Worm (Caenorhabditis elegans) whole organism, L3 larva: ENCODE data around the gene inx-3.

Experiments used
- R02D3.7 ChIP-seq: fragments of 150-350 bp; optimal IDR thresholded peaks from 2 replicates; lab custom pipeline; 2014; ENCODE audit warnings: missing biosample characterization, missing genetic modification characterization
- ZK546.5 ChIP-seq: sonication (generic microtip); optimal IDR thresholded peaks from 2 replicates; lab custom pipeline; 2017; ENCODE audit warnings: missing biosample characterization, missing genetic modification characterization
- ceh-82 ChIP-seq: fragments of 150-350 bp; optimal IDR thresholded peaks from 2 replicates; lab custom pipeline; 2014; ENCODE audit warnings: missing biosample characterization, missing genetic modification characterization
- egl-5 ChIP-seq: fragments of 150-350 bp; optimal IDR thresholded peaks from 2 replicates; lab custom pipeline; 2017; ENCODE audit warnings: missing biosample characterization, missing genetic modification reagents, missing genetic modification characterization, inconsistent platforms
- fos-1 ChIP-seq: fragments of 150-350 bp; optimal IDR thresholded peaks from 2 replicates; lab custom pipeline; 2014; ENCODE audit warnings: missing biosample characterization, missing genetic modification characterization
- nhr-237 ChIP-seq: fragments of 150-350 bp; optimal IDR thresholded peaks from 2 replicates; lab custom pipeline; 2014; ENCODE audit warnings: missing biosample characterization, missing genetic modification characterization
- pha-4 ChIP-seq: fragments of 150-350 bp; optimal IDR thresholded peaks from 2 replicates; lab custom pipeline; 2014; ENCODE audit warnings: missing biosample characterization, missing genetic modification reagents, missing genetic modification characterization
- sea-2 ChIP-seq: fragments of 150-350 bp; sonication (generic microtip); optimal IDR thresholded peaks from 4 replicates; lab custom pipeline; 2014; ENCODE audit warnings: missing biosample characterization, missing genetic modification reagents, missing genetic modification characterization
- unc-39 ChIP-seq: sonication (generic microtip); optimal IDR thresholded peaks from 4 replicates; lab custom pipeline; 2017; ENCODE audit warnings: missing biosample characterization, missing genetic modification characterization
- unc-62 ChIP-seq: fragments of 150-350 bp; sonication (generic microtip); optimal IDR thresholded peaks from 4 replicates; lab custom pipeline; 2014; ENCODE audit warnings: missing biosample characterization, missing genetic modification reagents, missing genetic modification characterization
- zag-1 ChIP-seq: fragments of 150-350 bp; optimal IDR thresholded peaks from 2 replicates; lab custom pipeline; 2014; ENCODE audit warnings: missing biosample characterization, missing genetic modification characterization
- ztf-11 ChIP-seq: fragments of 150-350 bp; optimal IDR thresholded peaks from 2 replicates; lab custom pipeline; 2014; ENCODE audit warnings: missing biosample characterization, missing genetic modification characterization

ce11 chrX:5972212-5972611, 23.7 kb upstream of the inx-3 start:
- TF ChIP-seq ceh-82 (tag; lab: Kevin White, UChicago) (no peak), fos-1 (tag; lab: Kevin White, UChicago) (no peak), unc-39 (tag; lab: Kevin White, UChicago) (no peak), nhr-237 (tag; lab: Kevin White, UChicago) (no peak), ztf-11 (tag; lab: Kevin White, UChicago) (no peak), sea-2 (GFP tag; lab: Kevin White, UChicago) (no peak), egl-5 (tag; lab: Kevin White, UChicago) (no peak), unc-62 (GFP tag; lab: Kevin White, UChicago) (no peak), R02D3.7 (no peak), ZK546.5 (tag; lab: Kevin White, UChicago) (no peak), zag-1 (tag; lab: Kevin White, UChicago) (no peak), pha-4 (tag; lab: Kevin White, UChicago) (no peak)
